Worm (Caenorhabditis elegans) whole organism, L2 larva: Measurements from ENCODE around the gene C02F12.8.

Experiments used
- C34F6.9 ChIP-seq: fragments of 150-350 bp; optimal IDR thresholded peaks from 2 replicates; lab custom pipeline; 2014; ENCODE audit warnings: missing biosample characterization, missing genetic modification characterization
- F13H6.1 ChIP-seq: sonication (generic microtip); optimal IDR thresholded peaks from 2 replicates; lab custom pipeline; 2016; ENCODE audit warnings: missing genetic modification characterization, missing compliant biosample characterization
- R02D3.7 ChIP-seq: fragments of 150-350 bp; optimal IDR thresholded peaks from 2 replicates; lab custom pipeline; 2014; ENCODE audit warnings: missing biosample characterization, missing genetic modification characterization
- Y55F3AM.14 ChIP-seq: fragments of 200-800 bp; sonication (Bioruptor generic); optimal IDR thresholded peaks from 2 replicates; lab custom pipeline; 2018; ENCODE audit warnings: mild to moderate bottlenecking, missing genetic modification characterization, missing compliant biosample characterization
- ZK546.5 ChIP-seq: sonication (generic microtip); optimal IDR thresholded peaks from 2 replicates; lab custom pipeline; 2017; ENCODE audit warnings: missing biosample characterization, missing genetic modification characterization
- alr-1 ChIP-seq: fragments of 150-350 bp; optimal IDR thresholded peaks from 2 replicates; lab custom pipeline; 2014; ENCODE audit warnings: missing biosample characterization, missing genetic modification characterization
- ama-1 ChIP-seq: fragments of 150-350 bp; optimal IDR thresholded peaks from 2 replicates; lab custom pipeline; 2018; ENCODE audit warnings: inconsistent platforms
- ceh-16 ChIP-seq: fragments of 150-350 bp; optimal IDR thresholded peaks from 2 replicates; lab custom pipeline; 2014; ENCODE audit warnings: missing biosample characterization, missing genetic modification characterization
- ceh-82 ChIP-seq: fragments of 150-350 bp; optimal IDR thresholded peaks from 2 replicates; lab custom pipeline; 2014; ENCODE audit warnings: missing biosample characterization, missing genetic modification characterization
- crh-2 ChIP-seq: sonication (generic microtip); optimal IDR thresholded peaks from 2 replicates; lab custom pipeline; 2017; ENCODE audit warnings: missing biosample characterization, missing genetic modification characterization
- dmd-4 ChIP-seq: sonication (generic microtip); optimal IDR thresholded peaks from 2 replicates; lab custom pipeline; 2017; ENCODE audit warnings: missing biosample characterization, missing genetic modification characterization
- elt-1 ChIP-seq: fragments of 150-350 bp; optimal IDR thresholded peaks from 2 replicates; lab custom pipeline; 2014; ENCODE audit warnings: missing biosample characterization, missing genetic modification characterization
- elt-3 ChIP-seq: sonication (generic microtip); optimal IDR thresholded peaks from 2 replicates; lab custom pipeline; 2017; ENCODE audit warnings: missing biosample characterization, missing genetic modification characterization
- lin-11 ChIP-seq: fragments of 150-350 bp; sonication (generic microtip); optimal IDR thresholded peaks from 2 replicates; lab custom pipeline; 2014; ENCODE audit warnings: missing biosample characterization, missing genetic modification characterization, inconsistent platforms, mixed read lengths
- lin-13 ChIP-seq: fragments of 150-350 bp; optimal IDR thresholded peaks from 2 replicates; lab custom pipeline; 2014; ENCODE audit warnings: missing biosample characterization, missing genetic modification reagents, missing genetic modification characterization
- lsy-2 ChIP-seq, 2 experiments: fragments of 150-350 bp in 1 of 2; sonication (generic microtip) in 1 of 2; optimal IDR thresholded peaks; 2 replicates each; lab custom pipeline; 2014 to 2017; ENCODE audit warnings: missing biosample characterization in 2 of 2, missing genetic modification characterization in 2 of 2
- mab-5 ChIP-seq: fragments of 150-350 bp; optimal IDR thresholded peaks from 2 replicates; lab custom pipeline; 2014; ENCODE audit warnings: missing biosample characterization, missing genetic modification characterization
- nhr-11 ChIP-seq: fragments of 150-350 bp; optimal IDR thresholded peaks from 2 replicates; lab custom pipeline; 2014; ENCODE audit warnings: missing biosample characterization, missing genetic modification characterization
- nhr-129 ChIP-seq: fragments of 150-350 bp; optimal IDR thresholded peaks from 2 replicates; lab custom pipeline; 2014; ENCODE audit warnings: missing biosample characterization, missing genetic modification characterization
- nhr-21 ChIP-seq: fragments of 150-350 bp; optimal IDR thresholded peaks from 2 replicates; lab custom pipeline; 2014; ENCODE audit warnings: missing biosample characterization, missing genetic modification characterization
- nhr-23 ChIP-seq: fragments of 150-350 bp; optimal IDR thresholded peaks from 2 replicates; lab custom pipeline; 2014; ENCODE audit warnings: missing biosample characterization, missing genetic modification reagents, missing genetic modification characterization
- nhr-237 ChIP-seq: fragments of 150-350 bp; optimal IDR thresholded peaks from 2 replicates; lab custom pipeline; 2014; ENCODE audit warnings: missing biosample characterization, missing genetic modification characterization
- nhr-6 ChIP-seq: fragments of 150-350 bp; optimal IDR thresholded peaks from 2 replicates; lab custom pipeline; 2014; ENCODE audit warnings: missing biosample characterization, missing genetic modification characterization
- peb-1 ChIP-seq: fragments of 150-350 bp; optimal IDR thresholded peaks from 2 replicates; lab custom pipeline; 2014; ENCODE audit warnings: missing biosample characterization, missing genetic modification characterization
- sem-4 ChIP-seq: fragments of 150-350 bp; optimal IDR thresholded peaks from 2 replicates; lab custom pipeline; 2014; ENCODE audit warnings: missing biosample characterization, missing genetic modification reagents, missing genetic modification characterization
- sma-9 ChIP-seq, 2 experiments: fragments of 150-350 bp in 1 of 2; sonication (generic microtip) in 1 of 2; optimal IDR thresholded peaks; 2 replicates each; lab custom pipeline; 2014 to 2016; ENCODE audit warnings: missing genetic modification characterization in 2 of 2, mild to moderate bottlenecking in 1 of 2, missing biosample characterization in 1 of 2, missing compliant biosample characterization in 1 of 2, missing genetic modification reagents in 1 of 2, moderate library complexity in 1 of 2
- snpc-4 ChIP-seq: fragments of 150-350 bp; optimal IDR thresholded peaks from 2 replicates; lab custom pipeline; 2014; ENCODE audit warnings: missing biosample characterization, missing genetic modification characterization
- unc-55 ChIP-seq: fragments of 150-350 bp; sonication (generic microtip); optimal IDR thresholded peaks from 3 replicates; lab custom pipeline; 2014; ENCODE audit warnings: missing biosample characterization, missing genetic modification reagents, missing genetic modification characterization
- unc-62 ChIP-seq: fragments of 150-350 bp; optimal IDR thresholded peaks from 2 replicates; lab custom pipeline; 2014; ENCODE audit warnings: missing biosample characterization, missing genetic modification reagents, missing genetic modification characterization
- ztf-1 ChIP-seq: fragments of 200-800 bp; sonication (Bioruptor generic); conservative IDR thresholded peaks from 2 replicates; pipeline ENCODE4 v1.3.6; 2022; ENCODE audit warnings: missing genetic modification characterization, missing compliant biosample characterization
- ztf-11 ChIP-seq: sonication (generic microtip); optimal IDR thresholded peaks from 2 replicates; lab custom pipeline; 2017; ENCODE audit warnings: missing biosample characterization, missing genetic modification characterization

The C02F12.8 gene

ce11 chrX:3689155-3689719 is 3.8 kb downstream of the C02F12.8 start, which contains the start of gene tag-278:
TSS of gene tag-278 (minus strand) at chrX:3689205.
- TF ChIP-seq ama-1 (lab: Kevin White, UChicago) = no peak
- no peak for TF ChIP-seq unc-55 (GFP tag; lab: Kevin White, UChicago)
- no peak for TF ChIP-seq nhr-23 (tag; lab: Kevin White, UChicago)
- TF ChIP-seq crh-2 (tag; lab: Kevin White, UChicago) = no peak
- TF ChIP-seq nhr-129 (tag; lab: Kevin White, UChicago) = peak; percentile 26
- TF ChIP-seq ztf-1 = no peak
- no peak for TF ChIP-seq Y55F3AM.14 (GFP tag; lab: Kevin White, UChicago)
- no peak for TF ChIP-seq ZK546.5 (tag; lab: Kevin White, UChicago)
- TF ChIP-seq ceh-82 = no peak
- TF ChIP-seq C34F6.9 (tag; lab: Kevin White, UChicago) = peak; percentile 0
- TF ChIP-seq elt-1 (tag; lab: Kevin White, UChicago) = no peak
- peak; percentile 13 for TF ChIP-seq sma-9 (GFP tag; optimal IDR thresholded peaks at IDR 0.05; lab: Kevin White, UChicago)
- no peak for TF ChIP-seq sma-9 (tag; optimal IDR thresholded peaks at IDR 0.05; lab: Kevin White, UChicago)
- no peak for TF ChIP-seq lin-13
- no peak for TF ChIP-seq unc-62 (GFP tag; lab: Kevin White, UChicago)
- no peak for TF ChIP-seq sem-4
- TF ChIP-seq alr-1 (tag; lab: Kevin White, UChicago) = no peak
- no peak for TF ChIP-seq mab-5 (tag; lab: Kevin White, UChicago)
- no peak for TF ChIP-seq peb-1 (tag; lab: Kevin White, UChicago)
- TF ChIP-seq elt-3 = no peak
- TF ChIP-seq nhr-6 (tag; lab: Kevin White, UChicago) = no peak
- TF ChIP-seq dmd-4 (tag; lab: Kevin White, UChicago) = no peak
- no peak for TF ChIP-seq nhr-237 (tag; lab: Kevin White, UChicago)
- no peak for TF ChIP-seq ztf-11
- peak; percentile 72 for TF ChIP-seq F13H6.1 (tag; lab: Kevin White, UChicago)
- TF ChIP-seq R02D3.7 (tag; lab: Kevin White, UChicago) = no peak
- TF ChIP-seq nhr-11 = no peak
- no peak for TF ChIP-seq nhr-21 (tag; lab: Kevin White, UChicago)
- no peak for TF ChIP-seq lsy-2 (tag; optimal IDR thresholded peaks at IDR 0.05; lab: Kevin White, UChicago)
- TF ChIP-seq snpc-4 (tag; lab: Kevin White, UChicago) = no peak
- TF ChIP-seq ceh-16 (tag; lab: Kevin White, UChicago) = no peak

DNA sequence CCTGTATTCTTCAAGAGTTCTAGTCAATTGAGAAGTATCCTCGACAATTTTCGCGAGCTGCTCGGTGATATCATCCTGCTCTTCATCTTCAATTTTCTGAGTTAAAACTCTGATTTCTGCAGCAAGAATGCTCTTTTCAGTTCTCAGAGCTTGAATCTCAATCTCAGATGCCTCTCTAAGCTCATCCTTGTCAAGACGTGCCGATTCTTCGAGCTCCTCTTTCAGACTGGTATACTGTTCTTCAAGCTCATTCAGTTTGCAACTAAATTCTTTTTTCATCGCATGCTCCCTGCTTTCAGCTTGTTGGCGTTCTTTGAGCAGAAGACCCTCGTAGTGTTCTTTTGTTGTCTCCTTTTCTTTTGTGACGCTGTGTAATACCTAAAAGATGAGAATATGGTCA is 6.6 kb downstream of the C02F12.8 start:
- TF ChIP-seq ztf-11 (no peak), ZK546.5 (tag; lab: Kevin White, UChicago) (no peak), C34F6.9 (tag; lab: Kevin White, UChicago) (no peak), R02D3.7 (tag; lab: Kevin White, UChicago) (no peak), lin-11 (no peak)
- TF ChIP-seq, all 48 proteins: peak for 0

- TF ChIP-seq peb-1 (tag; lab: Kevin White, UChicago) = no peak
- no peak for TF ChIP-seq elt-1 (tag; lab: Kevin White, UChicago)
- no peak for TF ChIP-seq R02D3.7 (tag; lab: Kevin White, UChicago)
- TF ChIP-seq snpc-4 (tag; lab: Kevin White, UChicago) = no peak
- no peak for TF ChIP-seq sem-4
- TF ChIP-seq dmd-4 (tag; lab: Kevin White, UChicago) = no peak
- TF ChIP-seq ztf-11 = no peak
- TF ChIP-seq ceh-16 (tag; lab: Kevin White, UChicago) = no peak
- TF ChIP-seq elt-3 = no peak
- TF ChIP-seq, all 48 proteins: peak for 0
These were observed 10.0 kb downstream of the C02F12.8 start for ce11 chrX:3683060-3683459.

DNA sequence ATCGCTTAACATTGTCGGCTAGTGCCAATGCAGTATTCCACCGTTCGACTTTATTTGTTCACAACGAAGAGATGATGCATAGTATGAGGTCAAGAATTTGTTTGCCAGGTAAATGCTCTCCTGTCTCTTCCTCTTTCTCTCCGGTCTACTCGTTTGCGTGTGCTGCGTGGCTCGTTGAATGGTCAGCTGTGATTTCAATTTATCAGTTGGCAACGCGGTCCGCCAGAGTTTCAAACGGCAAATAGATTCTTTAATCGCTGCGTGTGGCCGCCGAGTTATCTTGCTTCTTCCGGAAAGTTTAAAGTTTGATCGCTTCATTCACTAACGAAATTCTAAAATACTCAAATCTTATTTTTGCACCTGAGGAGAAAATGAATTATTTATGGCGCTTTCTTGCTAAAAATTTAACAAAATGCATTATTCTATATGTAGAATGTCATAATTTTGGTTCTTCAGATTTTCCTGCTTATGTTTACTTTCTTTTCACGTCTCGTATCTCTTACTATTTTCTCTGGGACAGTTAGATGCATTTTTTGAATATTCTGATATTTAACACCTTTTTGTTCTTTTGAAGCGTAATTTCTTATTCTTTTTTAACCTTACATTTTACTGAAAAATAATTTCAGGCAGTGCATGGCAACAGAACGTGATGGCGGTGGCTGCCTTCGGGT is 12.4 kb downstream of the C02F12.8 start, which contains the start of gene tsp-17:
Gene tsp-17 (plus strand): TSS at position 621 of the 671 bp plus-strand sequence.
- TF ChIP-seq C34F6.9 (tag; lab: Kevin White, UChicago) (no peak), nhr-129 (tag; lab: Kevin White, UChicago) (peak; percentile 25)
- TF ChIP-seq, all 48 proteins: peak for 1
